Worm (Caenorhabditis elegans) whole organism, young adult: ENCODE data around the gene D1086.10.
"Not testable (repeated sequence)": the region's sequence is repeated elsewhere in the genome, so short reads cannot be mapped to it uniquely, and the experiment has no call there.

Experiments used
- B0019.2 ChIP-seq: fragments of 200-800 bp; sonication (Bioruptor generic); conservative IDR thresholded peaks from 2 replicates; pipeline ENCODE4 v1.3.6; 2022; ENCODE audit warnings: missing genetic modification reagents, missing genetic modification characterization, missing compliant biosample characterization
- C17E4.6 ChIP-seq: fragments of 200-800 bp; sonication (Bioruptor generic); IDR thresholded peaks from 2 replicates; pipeline ENCODE4 v1.3.6; 2022; ENCODE audit warnings: missing genetic modification reagents, missing genetic modification characterization, missing compliant biosample characterization
- D2030.7 ChIP-seq: fragments of 200-800 bp; sonication (Bioruptor generic); IDR thresholded peaks from 2 replicates; pipeline ENCODE4 v1.3.6; 2022; ENCODE audit warnings: missing genetic modification reagents, missing genetic modification characterization, missing compliant biosample characterization
- F33H1.4 ChIP-seq: fragments of 200-800 bp; sonication (Bioruptor generic); IDR thresholded peaks from 2 replicates; pipeline ENCODE4 v1.3.6; 2022; ENCODE audit warnings: missing genetic modification reagents, missing genetic modification characterization, missing compliant biosample characterization
- F37B4.10 ChIP-seq: fragments of 200-800 bp; sonication (Bioruptor generic); IDR thresholded peaks from 2 replicates; pipeline ENCODE4 v1.3.6; 2022; ENCODE audit warnings: missing genetic modification characterization, missing compliant biosample characterization
- F39B2.1 ChIP-seq: fragments of 200-800 bp; sonication (Bioruptor generic); IDR thresholded peaks from 2 replicates; pipeline ENCODE4 v1.3.6; 2022; ENCODE audit warnings: missing genetic modification reagents, missing genetic modification characterization, missing compliant biosample characterization
- K11D2.4 ChIP-seq: fragments of 200-800 bp; sonication (Bioruptor generic); IDR thresholded peaks from 2 replicates; pipeline ENCODE4 v1.3.6; 2022; ENCODE audit warnings: missing genetic modification reagents, missing genetic modification characterization, missing compliant biosample characterization
- Y53F4B.3 ChIP-seq: fragments of 200-800 bp; sonication (Bioruptor generic); IDR thresholded peaks from 2 replicates; pipeline ENCODE4 v1.3.6; 2022; ENCODE audit warnings: missing genetic modification reagents, missing genetic modification characterization, missing compliant biosample characterization
- Y53G8AR.9 ChIP-seq: fragments of 200-800 bp; sonication (Bioruptor generic); conservative IDR thresholded peaks from 2 replicates; pipeline ENCODE4 v1.3.6; 2022; ENCODE audit warnings: missing genetic modification reagents, missing genetic modification characterization, missing compliant biosample characterization
- Y67H2A.10 ChIP-seq: fragments of 200-800 bp; sonication (Bioruptor generic); conservative IDR thresholded peaks from 2 replicates; pipeline ENCODE4 v1.3.6; 2022; ENCODE audit warnings: missing genetic modification reagents, missing genetic modification characterization, missing compliant biosample characterization
- aptf-2 ChIP-seq: fragments of 200-800 bp; sonication (Bioruptor generic); conservative IDR thresholded peaks from 2 replicates; pipeline ENCODE4 v1.3.6; 2022; ENCODE audit warnings: missing genetic modification reagents, missing genetic modification characterization, missing compliant biosample characterization
- bed-2 ChIP-seq: fragments of 200-800 bp; sonication (Bioruptor generic); IDR thresholded peaks from 2 replicates; pipeline ENCODE4 v1.3.6; 2022; ENCODE audit warnings: missing genetic modification reagents, missing genetic modification characterization, missing compliant biosample characterization
- cebp-1 ChIP-seq, 2 experiments: fragments of 200-800 bp in 1 of 2; sonication (Bioruptor generic) in 1 of 2; sonication (generic microtip) in 1 of 2; IDR thresholded peaks in 1 of 2; optimal IDR thresholded peaks in 1 of 2; 2 replicates each; pipeline versions ENCODE4 v1.3.6 to Lab custom; 2017 to 2022; ENCODE audit warnings: missing compliant biosample characterization in 2 of 2, missing genetic modification characterization in 2 of 2, mild to moderate bottlenecking in 1 of 2, missing genetic modification reagents in 1 of 2, moderate library complexity in 1 of 2
- cebp-2 ChIP-seq: fragments of 200-800 bp; sonication (Bioruptor generic); IDR thresholded peaks from 2 replicates; pipeline ENCODE4 v1.3.6; 2022; ENCODE audit warnings: missing genetic modification characterization, missing compliant biosample characterization
- ceh-100 ChIP-seq: fragments of 200-800 bp; sonication (Bioruptor generic); IDR thresholded peaks from 2 replicates; pipeline ENCODE4 v1.3.6; 2022; ENCODE audit warnings: missing genetic modification reagents, missing genetic modification characterization, missing compliant biosample characterization
- ceh-27 ChIP-seq: fragments of 200-800 bp; sonication (Bioruptor generic); optimal IDR thresholded peaks from 2 replicates; lab custom pipeline; 2018; ENCODE audit warnings: mild to moderate bottlenecking, missing genetic modification characterization, moderate library complexity, missing compliant biosample characterization
- ceh-91 ChIP-seq: fragments of 200-800 bp; sonication (Bioruptor generic); IDR thresholded peaks from 2 replicates; pipeline ENCODE4 v1.3.6; 2022; ENCODE audit warnings: missing genetic modification reagents, missing genetic modification characterization, missing compliant biosample characterization
- dox-1 ChIP-seq: fragments of 200-800 bp; sonication (Bioruptor generic); IDR thresholded peaks from 2 replicates; pipeline ENCODE4 v1.3.6; 2022; ENCODE audit warnings: missing genetic modification reagents, missing genetic modification characterization, missing compliant biosample characterization
- egl-44 ChIP-seq: fragments of 200-800 bp; sonication (Bioruptor generic); IDR thresholded peaks from 2 replicates; pipeline ENCODE4 v1.3.6; 2022; ENCODE audit warnings: missing genetic modification reagents, missing genetic modification characterization, missing compliant biosample characterization
- ekl-4 ChIP-seq: fragments of 200-800 bp; sonication (Bioruptor generic); IDR thresholded peaks from 2 replicates; pipeline ENCODE4 v1.3.6; 2022; ENCODE audit warnings: missing genetic modification reagents, missing genetic modification characterization, missing compliant biosample characterization
- hmg-1.2 ChIP-seq: fragments of 200-800 bp; sonication (Bioruptor generic); IDR thresholded peaks from 2 replicates; pipeline ENCODE4 v1.3.6; 2022; ENCODE audit warnings: missing genetic modification reagents, missing genetic modification characterization, missing compliant biosample characterization
- lin-26 ChIP-seq: fragments of 200-800 bp; sonication (Bioruptor generic); IDR thresholded peaks from 2 replicates; pipeline ENCODE4 v1.3.6; 2022; ENCODE audit warnings: missing genetic modification reagents, missing genetic modification characterization, missing compliant biosample characterization
- lin-40 ChIP-seq: sonication (generic microtip); optimal IDR thresholded peaks from 2 replicates; lab custom pipeline; 2016; ENCODE audit warnings: missing genetic modification characterization, mild to moderate bottlenecking, missing compliant biosample characterization, missing genotype, missing genetic modification reagents
- lir-1 ChIP-seq: fragments of 200-800 bp; sonication (Bioruptor generic); conservative IDR thresholded peaks from 2 replicates; pipeline ENCODE4 v1.3.6; 2022; ENCODE audit warnings: missing genetic modification reagents, missing genetic modification characterization, missing compliant biosample characterization
- madf-6 ChIP-seq: fragments of 200-800 bp; sonication (Bioruptor generic); IDR thresholded peaks from 2 replicates; pipeline ENCODE4 v1.3.6; 2022; ENCODE audit warnings: missing genetic modification reagents, missing genetic modification characterization, missing compliant biosample characterization
- nhr-80 ChIP-seq: sonication (generic microtip); optimal IDR thresholded peaks from 2 replicates; lab custom pipeline; 2016; ENCODE audit warnings: missing genetic modification characterization, missing compliant biosample characterization
- pha-4 ChIP-seq: fragments of 150-350 bp; sonication (generic microtip); optimal IDR thresholded peaks from 2 replicates; lab custom pipeline; 2014; ENCODE audit warnings: missing biosample characterization, missing genetic modification reagents, missing genetic modification characterization
- rcor-1 ChIP-seq: fragments of 200-800 bp; sonication (Bioruptor generic); IDR thresholded peaks from 2 replicates; pipeline ENCODE4 v1.3.6; 2022; ENCODE audit warnings: missing genetic modification reagents, missing genetic modification characterization, missing compliant biosample characterization
- rpc-1 ChIP-seq, 2 experiments: fragments of 150-350 bp in 1 of 2; sonication (generic microtip) in 1 of 2; optimal IDR thresholded peaks; 2 replicates each; lab custom pipeline; 2014 to 2018; ENCODE audit warnings: missing biosample characterization in 1 of 2, missing genetic modification characterization in 1 of 2, missing genetic modification reagents in 1 of 2, missing genotype in 1 of 2
- snpc-4 ChIP-seq, 5 experiments: fragments of 150-350 bp in 1 of 5; sonication (generic microtip) in 4 of 5; optimal IDR thresholded peaks; 2 replicates each; lab custom pipeline; 2014 to 2018; ENCODE audit warnings: missing genetic modification characterization in 5 of 5, missing biosample characterization in 3 of 5, antibody characterized with exemption in 2 of 5, mild to moderate bottlenecking in 2 of 5, missing compliant biosample characterization in 2 of 5, missing genotype in 2 of 5, moderate library complexity in 2 of 5, missing genetic modification reagents in 1 of 5
- tbp1 ChIP-seq: fragments of 200-800 bp; sonication (Bioruptor generic); optimal IDR thresholded peaks from 2 replicates; lab custom pipeline; 2018; ENCODE audit warnings: mild to moderate bottlenecking, missing genetic modification characterization, missing compliant biosample characterization
- tlf-1 ChIP-seq: fragments of 200-800 bp; sonication (Bioruptor generic); optimal IDR thresholded peaks from 2 replicates; lab custom pipeline; 2018; ENCODE audit warnings: mild to moderate bottlenecking, missing genetic modification characterization, missing compliant biosample characterization
- ztf-28 ChIP-seq: fragments of 200-800 bp; sonication (Bioruptor generic); IDR thresholded peaks from 2 replicates; pipeline ENCODE4 v1.3.6; 2022; ENCODE audit warnings: missing genetic modification reagents, missing genetic modification characterization, missing compliant biosample characterization

Gene D1086.10

DNA sequence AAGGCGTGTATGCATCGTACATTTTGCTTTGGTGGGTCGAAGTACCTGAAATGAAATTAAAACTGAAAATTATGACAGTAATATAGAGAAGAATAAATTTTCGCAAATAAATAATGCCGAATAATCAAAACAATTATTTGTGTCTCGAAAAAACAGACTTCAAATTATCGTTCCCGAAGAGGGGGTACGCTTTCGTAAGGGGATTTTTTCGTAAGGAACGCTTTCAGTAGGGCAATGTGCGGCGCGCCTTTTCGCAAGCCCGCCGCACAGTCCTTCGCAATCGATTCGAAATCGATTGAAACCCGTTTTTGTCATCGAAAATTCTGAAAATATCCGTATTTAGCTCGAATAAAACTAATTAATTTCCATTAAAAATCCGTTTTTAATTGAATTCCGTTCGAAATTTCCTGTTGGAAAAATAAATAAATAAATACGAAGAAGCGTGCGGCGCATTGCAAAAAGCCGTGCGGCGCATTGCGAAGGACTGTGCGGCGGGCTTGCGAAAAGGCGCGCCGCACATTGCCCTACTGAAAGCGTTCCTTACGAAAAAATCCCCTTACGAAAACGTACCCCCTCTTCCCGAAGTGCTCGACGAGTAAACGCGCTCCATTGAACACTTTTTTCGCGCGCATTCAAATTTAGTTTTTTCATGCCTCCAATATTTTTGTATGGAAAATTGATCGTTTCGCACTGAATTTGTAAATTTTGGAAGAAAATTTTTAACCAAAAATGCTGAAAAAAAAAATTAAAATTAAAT lies 44.0 kb upstream of the D1086.10 start, which contains the start of gene vps-39 (continued):
- peak; percentile 94 for TF ChIP-seq madf-6 (GFP tag; lab: Robert Waterston, UW)
- peak; percentile 23 for TF ChIP-seq rpc-1 (optimal IDR thresholded peaks at IDR 0.05; lab: Kevin White, UChicago)
- not testable (repeated sequence) for TF ChIP-seq rpc-1 (tag; optimal IDR thresholded peaks at IDR 0.05; lab: Kevin White, UChicago); snpc-4 (GFP tag; optimal IDR thresholded peaks at IDR 0.05; lab: Kevin White, UChicago)
- TF ChIP-seq bed-2 (GFP tag; lab: Robert Waterston, UW), result peak; percentile 87
- peak; percentile 94 for TF ChIP-seq K11D2.4 (GFP tag; lab: Robert Waterston, UW)
- TF ChIP-seq nhr-80 (tag; lab: Kevin White, UChicago), result peak; percentile 22
- TF ChIP-seq Y67H2A.10 (GFP tag; lab: Robert Waterston, UW), result peak; percentile 91
- peak; percentile 99 for TF ChIP-seq ceh-100 (GFP tag; lab: Robert Waterston, UW)
- TF ChIP-seq lir-1, result peak; percentile 69
- TF ChIP-seq F33H1.4, result peak; percentile 82
- peak; percentile 99 for TF ChIP-seq dox-1
- TF ChIP-seq cebp-1 (GFP tag; IDR thresholded peaks at IDR 0.05; lab: Robert Waterston, UW), result peak; percentile 77
- peak; percentile 73 for TF ChIP-seq cebp-1 (tag; optimal IDR thresholded peaks at IDR 0.05; lab: Kevin White, UChicago)
- TF ChIP-seq tlf-1 (GFP tag; lab: Kevin White, UChicago), result peak; percentile 35
- peak; percentile 80 for TF ChIP-seq Y53F4B.3 (GFP tag; lab: Robert Waterston, UW)
- TF ChIP-seq aptf-2 (GFP tag; lab: Robert Waterston, UW), result peak; percentile 97
- peak in 2 of 4 experiments; percentile 61 to 67 for TF ChIP-seq snpc-4 (tag; optimal IDR thresholded peaks at IDR 0.05; lab: Kevin White, UChicago)
- peak; percentile 81 for TF ChIP-seq B0019.2 (GFP tag; lab: Robert Waterston, UW)
- TF ChIP-seq tbp1 (GFP tag; lab: Kevin White, UChicago), result peak; percentile 9
- TF ChIP-seq F39B2.1 (GFP tag; lab: Robert Waterston, UW), result 0 out of 2 replicates have a peak, but pooled peaks have one; percentile 46
- TF ChIP-seq cebp-2 (GFP tag; lab: Robert Waterston, UW), result peak; percentile 83; the same call in 1 of the 2 replicates
- TF ChIP-seq lin-26 (GFP tag; lab: Robert Waterston, UW), result peak; percentile 82
- peak; percentile 31 for TF ChIP-seq ceh-27 (GFP tag; lab: Kevin White, UChicago)
- TF ChIP-seq lin-40 (tag; lab: Kevin White, UChicago), result peak; percentile 61
- TF ChIP-seq ekl-4 (GFP tag; lab: Robert Waterston, UW), result peak; percentile 96
- peak; percentile 97 for TF ChIP-seq ceh-91 (GFP tag; lab: Robert Waterston, UW)
- peak; percentile 96 for TF ChIP-seq rcor-1 (GFP tag; lab: Robert Waterston, UW)
- TF ChIP-seq hmg-1.2, result peak; percentile 82
- peak; percentile 98 for TF ChIP-seq ztf-28 (GFP tag; lab: Robert Waterston, UW)
- TF ChIP-seq egl-44, result peak; percentile 92
- TF ChIP-seq C17E4.6 (GFP tag; lab: Robert Waterston, UW), result peak; percentile 94
- TF ChIP-seq D2030.7 (GFP tag; lab: Robert Waterston, UW), result peak; percentile 98

DNA sequence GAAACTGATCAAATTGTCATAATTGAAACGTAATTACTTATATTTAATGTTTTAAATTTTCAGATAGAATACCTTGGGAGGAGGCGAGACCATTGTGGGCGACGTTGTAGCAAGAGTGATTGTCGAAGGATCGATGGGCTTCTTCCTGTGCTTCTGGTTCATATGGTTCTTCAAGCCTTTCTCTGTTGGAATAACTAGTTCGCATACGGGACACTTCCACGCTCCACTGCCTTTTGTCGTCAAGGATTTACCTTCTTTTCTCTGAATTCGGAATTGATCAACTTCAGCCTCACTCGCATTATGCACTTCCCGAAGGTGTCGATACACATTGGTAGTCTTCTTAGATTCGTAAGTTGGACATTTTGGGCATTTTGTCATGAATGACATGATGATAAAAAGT lies 33.3 kb upstream of the D1086.10 start, which contains the start of gene F58D12.1:
TSS of gene F58D12.1 (plus strand) at position 301 of the 400 bp plus-strand sequence.
- TF ChIP-seq F37B4.10 (GFP tag; lab: Robert Waterston, UW); Y53G8AR.9 (GFP tag; lab: Robert Waterston, UW); pha-4 (tag; lab: Kevin White, UChicago): not testable (repeated sequence)
